Worm (Caenorhabditis elegans) whole organism, L2 larva: Measurements from ENCODE around the gene F38B7.17.

Source experiments
- ama-1 ChIP-seq: fragments of 150-350 bp; optimal IDR thresholded peaks from 2 replicates; lab custom pipeline; 2018; ENCODE audit warnings: inconsistent platforms
- elt-1 ChIP-seq: fragments of 150-350 bp; optimal IDR thresholded peaks from 2 replicates; lab custom pipeline; 2014; ENCODE audit warnings: missing biosample characterization, missing genetic modification characterization
- lin-13 ChIP-seq: fragments of 150-350 bp; optimal IDR thresholded peaks from 2 replicates; lab custom pipeline; 2014; ENCODE audit warnings: missing biosample characterization, missing genetic modification reagents, missing genetic modification characterization
- lin-39 ChIP-seq: fragments of 150-350 bp; optimal IDR thresholded peaks from 2 replicates; lab custom pipeline; 2014; ENCODE audit warnings: missing biosample characterization, missing genetic modification reagents, missing genetic modification characterization
- nhr-10 ChIP-seq: sonication (generic microtip); optimal IDR thresholded peaks from 2 replicates; lab custom pipeline; 2017; ENCODE audit warnings: missing biosample characterization, missing genetic modification characterization
- nhr-25 ChIP-seq: fragments of 150-350 bp; sonication (generic microtip); optimal IDR thresholded peaks from 3 replicates; lab custom pipeline; 2014; ENCODE audit warnings: missing biosample characterization, missing genetic modification characterization
- skn-1 ChIP-seq: sonication (generic microtip); optimal IDR thresholded peaks from 2 replicates; lab custom pipeline; 2017; ENCODE audit warnings: missing biosample characterization, missing genetic modification characterization
- sma-9 ChIP-seq, 2 experiments: fragments of 150-350 bp in 1 of 2; sonication (generic microtip) in 1 of 2; optimal IDR thresholded peaks; 2 replicates each; lab custom pipeline; 2014 to 2016; ENCODE audit warnings: missing genetic modification characterization in 2 of 2, mild to moderate bottlenecking in 1 of 2, missing biosample characterization in 1 of 2, missing compliant biosample characterization in 1 of 2, missing genetic modification reagents in 1 of 2, moderate library complexity in 1 of 2
- ztf-11 ChIP-seq: sonication (generic microtip); optimal IDR thresholded peaks from 2 replicates; lab custom pipeline; 2017; ENCODE audit warnings: missing biosample characterization, missing genetic modification characterization

DNA sequence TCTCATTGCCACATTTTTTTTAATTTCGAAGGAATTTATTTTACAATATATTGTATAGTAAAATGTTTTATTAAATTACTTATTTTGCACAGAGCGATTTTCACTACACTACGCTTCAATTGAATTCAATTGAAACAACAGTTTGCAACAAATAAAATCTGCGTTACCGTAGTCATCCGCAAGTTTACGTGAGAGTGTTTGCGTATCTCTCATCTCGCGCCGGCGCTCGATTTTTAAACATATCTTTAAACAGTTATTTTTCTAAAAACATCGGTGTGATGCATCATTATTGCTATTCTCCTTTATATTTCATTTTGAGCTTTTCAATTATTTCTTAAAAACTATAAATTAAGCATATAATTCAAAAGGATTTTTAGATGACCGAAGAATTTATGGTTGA lies 5.5 kb upstream of the F38B7.17 start, which contains the start of gene duo-1:
- TF ChIP-seq sma-9 (GFP tag; optimal IDR thresholded peaks at IDR 0.05; lab: Kevin White, UChicago), result no peak
- no peak for TF ChIP-seq sma-9 (tag; optimal IDR thresholded peaks at IDR 0.05; lab: Kevin White, UChicago)
- TF ChIP-seq skn-1 (tag; lab: Kevin White, UChicago), result no peak
- TF ChIP-seq elt-1 (tag; lab: Kevin White, UChicago), result no peak
- TF ChIP-seq nhr-25 (tag; lab: Kevin White, UChicago), result no peak
- no peak for TF ChIP-seq nhr-10 (tag; lab: Kevin White, UChicago)
- no peak for TF ChIP-seq lin-13 (GFP tag; lab: Kevin White, UChicago)
- no peak for TF ChIP-seq lin-39 (tag; lab: Kevin White, UChicago)
- no peak for TF ChIP-seq ztf-11
- no peak for TF ChIP-seq ama-1
